Fruit fly (Drosophila melanogaster): ENCODE results near the gene Polr2M.

DNA sequence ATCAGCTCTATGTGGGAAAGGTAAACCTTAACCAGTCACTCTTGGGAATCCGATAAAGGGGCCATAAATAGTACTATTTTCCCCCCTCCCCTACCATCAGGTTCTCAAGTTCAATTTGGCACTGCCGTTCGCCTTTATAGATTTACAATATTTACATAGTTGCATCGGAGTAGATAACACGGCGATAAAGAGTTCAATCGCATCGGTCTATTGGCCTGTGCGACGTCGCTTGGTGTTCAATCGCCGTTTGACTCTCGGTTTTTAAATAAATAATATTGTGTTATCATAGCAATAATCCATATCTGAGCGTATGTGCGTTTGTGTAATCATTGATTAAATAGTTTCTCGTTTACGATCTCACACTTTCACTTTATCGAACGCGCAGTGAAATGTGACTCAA, 20.8 kb downstream of the Polr2M start:
- TF ChIP-seq achi (GFP tag; optimal IDR thresholded peaks at IDR 0.05) = no peak
- no peak for TF ChIP-seq OdsH (GFP tag; optimal IDR thresholded peaks at IDR 0.05)
- no peak for TF ChIP-seq salr (GFP tag; optimal IDR thresholded peaks at IDR 0.05)
- TF ChIP-seq CG16779 (tag; optimal IDR thresholded peaks at IDR 0.05) = no peak
- no peak for TF ChIP-seq Gug (GFP tag; IDR thresholded peaks at IDR 0.05)
- TF ChIP-seq fkh (GFP tag; optimal IDR thresholded peaks at IDR 0.05) = peak; percentile 70
- no peak for TF ChIP-seq CG11294 (GFP tag; IDR thresholded peaks at IDR 0.05)
- no peak for TF ChIP-seq CG7368 (GFP tag; optimal IDR thresholded peaks at IDR 0.05)
- no peak for TF ChIP-seq Ets21C (GFP tag; optimal IDR thresholded peaks at IDR 0.05)
- no peak for TF ChIP-seq Hr39 (GFP tag; optimal IDR thresholded peaks at IDR 0.05)
- TF ChIP-seq ss (GFP tag; optimal IDR thresholded peaks at IDR 0.05) = no peak
- TF ChIP-seq vri (GFP tag; optimal IDR thresholded peaks at IDR 0.05) = no peak
